Fruit fly (Drosophila melanogaster): ENCODE data around the gene Jhbp2.

- TF ChIP-seq psq (GFP tag; optimal IDR thresholded peaks at IDR 0.05) (no peak), Abd-B (GFP tag; optimal IDR thresholded peaks at IDR 0.05) (no peak), pan (optimal IDR thresholded peaks at IDR 0.05) (no peak), Hr78 (GFP tag; optimal IDR thresholded peaks at IDR 0.05) (no peak), Dfd (GFP tag; optimal IDR thresholded peaks at IDR 0.05) (no peak), Vsx2 (GFP tag; optimal IDR thresholded peaks at IDR 0.05; ENCODE audit: partially characterized antibody) (no peak), Myc (optimal IDR thresholded peaks at IDR 0.05) (no peak), lola (GFP tag; optimal IDR thresholded peaks at IDR 0.05) (no peak), Hr83 (GFP tag; optimal IDR thresholded peaks at IDR 0.05; ENCODE audit: poor library complexity, severe bottlenecking) (no peak), jim (GFP tag; optimal IDR thresholded peaks at IDR 0.05) (no peak), rgr (GFP tag; optimal IDR thresholded peaks at IDR 0.05) (no peak)
These were observed 4.0 kb upstream of the Jhbp2 start, which contains the start of gene Jhbp1 for dm6 chr3R:4965145-4965544.

All from whole organism, wandering third instar larva.